Fruit fly (Drosophila melanogaster): Measurements from ENCODE around the gene CG8915.

The CG8915 gene

dm6 chrX:17292050-17292730 is 47.4 kb upstream of the CG8915 start (continued):
- TF ChIP-seq CG1792 (GFP tag; optimal IDR thresholded peaks at IDR 0.05): no peak
- no peak for TF ChIP-seq ac (GFP tag; optimal IDR thresholded peaks at IDR 0.05)
- peak; percentile 70 for TF ChIP-seq caup (GFP tag; optimal IDR thresholded peaks at IDR 0.05; ENCODE audit: severe bottlenecking)
- TF ChIP-seq CG15269 (tag; optimal IDR thresholded peaks at IDR 0.05): peak; percentile 83
- TF ChIP-seq CG16779 (GFP tag; IDR thresholded peaks at IDR 0.05): no peak
- TF ChIP-seq ssp (GFP tag; IDR thresholded peaks at IDR 0.05): no peak
- peak; percentile 26 for TF ChIP-seq CG2116 (GFP tag; optimal IDR thresholded peaks at IDR 0.05)
- TF ChIP-seq Pdp1 (GFP tag; optimal IDR thresholded peaks at IDR 0.05): peak; percentile 29 to 63
- TF ChIP-seq CG10431 (GFP tag; optimal IDR thresholded peaks at IDR 0.05): no peak
- TF ChIP-seq sd (tag; optimal IDR thresholded peaks at IDR 0.05): peak; percentile 28
- TF ChIP-seq btn (GFP tag; optimal IDR thresholded peaks at IDR 0.05): no peak
- peak; percentile 19 for TF ChIP-seq ems (GFP tag; optimal IDR thresholded peaks at IDR 0.05)
- TF ChIP-seq CG16815 (GFP tag; optimal IDR thresholded peaks at IDR 0.05): peak; percentile 18
- TF ChIP-seq CG12659 (GFP tag; optimal IDR thresholded peaks at IDR 0.05): peak; percentile 77
- TF ChIP-seq fu2 (GFP tag; optimal IDR thresholded peaks at IDR 0.05): peak; percentile 28
- TF ChIP-seq ranshi (GFP tag; IDR thresholded peaks at IDR 0.05): peak; percentile 49; the same call in 1 of the 2 replicates
- no peak for TF ChIP-seq CG4617 (GFP tag; optimal IDR thresholded peaks at IDR 0.05; ENCODE audit: borderline replicate concordance)
- no peak for TF ChIP-seq CG9876 (GFP tag; optimal IDR thresholded peaks at IDR 0.05)
- TF ChIP-seq CG6272 (GFP tag; IDR thresholded peaks at IDR 0.05): no peak
- no peak for TF ChIP-seq NC2β (GFP tag; optimal IDR thresholded peaks at IDR 0.05)
- TF ChIP-seq repo (GFP tag; optimal IDR thresholded peaks at IDR 0.05): no peak
- TF ChIP-seq CG34224 (GFP tag; IDR thresholded peaks at IDR 0.05; ENCODE audit: partially characterized antibody): no peak
- TF ChIP-seq Jarid2 (GFP tag; optimal IDR thresholded peaks at IDR 0.05): no peak
- peak; percentile 40 for TF ChIP-seq onecut (GFP tag; IDR thresholded peaks at IDR 0.05)
- peak; percentile 53 for TF ChIP-seq CG15514 (GFP tag; optimal IDR thresholded peaks at IDR 0.05)
- TF ChIP-seq Opbp (GFP tag; IDR thresholded peaks at IDR 0.05; ENCODE audit: partially characterized antibody): no peak
- peak; percentile 65 for TF ChIP-seq Dbx (GFP tag; IDR thresholded peaks at IDR 0.05)
- no peak for TF ChIP-seq CG9797 (GFP tag; optimal IDR thresholded peaks at IDR 0.05)
- TF ChIP-seq sqz (GFP tag; optimal IDR thresholded peaks at IDR 0.05): peak; percentile 39
- TF ChIP-seq ttk (GFP tag; IDR thresholded peaks at IDR 0.05): peak; percentile 40; the same call in 1 of the 2 replicates
- 0 out of 2 replicates have a peak, but pooled peaks have one; percentile 44 for TF ChIP-seq CG17328 (GFP tag; IDR thresholded peaks at IDR 0.05)
- TF ChIP-seq en (GFP tag; optimal IDR thresholded peaks at IDR 0.05): peak; percentile 14
- TF ChIP-seq sr (GFP tag; IDR thresholded peaks at IDR 0.05): no peak; the same call in 2 of the 3 replicates
- peak; percentile 37 for TF ChIP-seq CG7786 (GFP tag; optimal IDR thresholded peaks at IDR 0.05)
- TF ChIP-seq CG31365 (tag; optimal IDR thresholded peaks at IDR 0.05): peak; percentile 35
- peak; percentile 41 for TF ChIP-seq Camta (GFP tag; optimal IDR thresholded peaks at IDR 0.05)
- peak; percentile 23; the same call in 1 of the 4 replicates for TF ChIP-seq Gug (GFP tag; IDR thresholded peaks at IDR 0.05)
- peak; percentile 58 for TF ChIP-seq zfh2 (GFP tag; optimal IDR thresholded peaks at IDR 0.05)
- TF ChIP-seq CG6683 (GFP tag; optimal IDR thresholded peaks at IDR 0.05): peak; percentile 20
- peak; percentile 82 for TF ChIP-seq grau (tag; optimal IDR thresholded peaks at IDR 0.05)
- TF ChIP-seq CG10147 (GFP tag; optimal IDR thresholded peaks at IDR 0.05): peak; percentile 76
- no peak for TF ChIP-seq cas (GFP tag; IDR thresholded peaks at IDR 0.05)
- TF ChIP-seq NK7.1 (GFP tag; optimal IDR thresholded peaks at IDR 0.05): no peak
- TF ChIP-seq Side (GFP tag; optimal IDR thresholded peaks at IDR 0.05): peak; percentile 4
- no peak for TF ChIP-seq CG14965 (GFP tag; optimal IDR thresholded peaks at IDR 0.05; ENCODE audit: borderline replicate concordance)
- peak; percentile 64 for TF ChIP-seq Ssrp (tag; optimal IDR thresholded peaks at IDR 0.05)
- TF ChIP-seq ewg (GFP tag; optimal IDR thresholded peaks at IDR 0.05): peak; percentile 40
- TF ChIP-seq maf-S (GFP tag; optimal IDR thresholded peaks at IDR 0.05): no peak
- peak; percentile 47; the same call in 1 of the 3 replicates for TF ChIP-seq Optix (GFP tag; IDR thresholded peaks at IDR 0.05)
